Fruit fly (Drosophila melanogaster): Measurements from ENCODE around the gene strat.
A peak's percentile ranks its signal among the peaks of the same experiment; 100 is the strongest.

strat gene

dm6 chr2L:8311091-8311490, 9.0 kb upstream of the strat start, which contains the start of the genes CG7810 and CG7806 (continued):
- peak; percentile 89 for TF ChIP-seq Blimp-1 (GFP tag; optimal IDR thresholded peaks at IDR 0.05)
- peak; percentile 97 for TF ChIP-seq ci (GFP tag; IDR thresholded peaks at IDR 0.05)
- TF ChIP-seq sima (GFP tag; optimal IDR thresholded peaks at IDR 0.05) = peak; percentile 66
- TF ChIP-seq CG6272 (GFP tag; IDR thresholded peaks at IDR 0.05) = peak; percentile 69
- TF ChIP-seq CG7987 (GFP tag; optimal IDR thresholded peaks at IDR 0.05) = peak; percentile 40
- peak; percentile 30; the same call in 1 of the 2 replicates for TF ChIP-seq ro (GFP tag; IDR thresholded peaks at IDR 0.05)
- no peak for TF ChIP-seq h (optimal IDR thresholded peaks at IDR 0.05)
- TF ChIP-seq H15 (GFP tag; IDR thresholded peaks at IDR 0.05) = peak; percentile 86
- peak; percentile 84 for TF ChIP-seq CG33557 (GFP tag; optimal IDR thresholded peaks at IDR 0.05)
- peak; percentile 91 for TF ChIP-seq ken (GFP tag; IDR thresholded peaks at IDR 0.05)
- no peak for TF ChIP-seq abd-A (tag; optimal IDR thresholded peaks at IDR 0.05)
- peak; percentile 93 for TF ChIP-seq az2 (GFP tag; optimal IDR thresholded peaks at IDR 0.05)
- peak; percentile 72 for TF ChIP-seq CG1603 (tag; optimal IDR thresholded peaks at IDR 0.05)
- TF ChIP-seq CG18619 (GFP tag; optimal IDR thresholded peaks at IDR 0.05) = peak; percentile 84
- peak; percentile 56 for TF ChIP-seq Scr (GFP tag; IDR thresholded peaks at IDR 0.05; ENCODE audit: partially characterized antibody)
- peak; percentile 85 for TF ChIP-seq grau (tag; optimal IDR thresholded peaks at IDR 0.05)
- TF ChIP-seq salm (tag; optimal IDR thresholded peaks at IDR 0.05) = peak; percentile 89
- no peak for TF ChIP-seq oc (tag; optimal IDR thresholded peaks at IDR 0.05)
- TF ChIP-seq seq (GFP tag; IDR thresholded peaks at IDR 0.05) = peak; percentile 91
- peak; percentile 37 for TF ChIP-seq pros (GFP tag; optimal IDR thresholded peaks at IDR 0.05)
- no peak for TF ChIP-seq pita (GFP tag; optimal IDR thresholded peaks at IDR 0.05)
- TF ChIP-seq zen2 (GFP tag; IDR thresholded peaks at IDR 0.05; ENCODE audit: partially characterized antibody) = no peak
- TF ChIP-seq ato (GFP tag; IDR thresholded peaks at IDR 0.05; ENCODE audit: partially characterized antibody) = no peak
- peak; percentile 92 for TF ChIP-seq CG14710 (tag; optimal IDR thresholded peaks at IDR 0.05)
- peak; percentile 77 for TF ChIP-seq Myb (GFP tag; optimal IDR thresholded peaks at IDR 0.05)
- peak; percentile 48 for TF ChIP-seq Dref (GFP tag; IDR thresholded peaks at IDR 0.05)
- TF ChIP-seq Fer2 (tag; optimal IDR thresholded peaks at IDR 0.05) = peak; percentile 72
- TF ChIP-seq Dbx (GFP tag; IDR thresholded peaks at IDR 0.05) = peak; percentile 82
- TF ChIP-seq phol (tag; optimal IDR thresholded peaks at IDR 0.05) = peak; percentile 89
- TF ChIP-seq Max (GFP tag; optimal IDR thresholded peaks at IDR 0.05) = peak; percentile 86
- peak; percentile 86 for TF ChIP-seq Mad (GFP tag; optimal IDR thresholded peaks at IDR 0.05)
- TF ChIP-seq CG4404 (GFP tag; IDR thresholded peaks at IDR 0.05) = peak; percentile 60
- peak; percentile 72 for TF ChIP-seq Bdp1 (GFP tag; optimal IDR thresholded peaks at IDR 0.05)
- TF ChIP-seq CG7271 (tag; optimal IDR thresholded peaks at IDR 0.05) = peak; percentile 69
- TF ChIP-seq CG6791 (GFP tag; IDR thresholded peaks at IDR 0.05; ENCODE audit: partially characterized antibody) = 0 out of 3 replicates have a peak, but pooled peaks have one; percentile 5
- peak; percentile 82 for TF ChIP-seq org-1 (GFP tag; optimal IDR thresholded peaks at IDR 0.05)
- TF ChIP-seq tio (GFP tag; optimal IDR thresholded peaks at IDR 0.05) = no peak
- TF ChIP-seq nom (GFP tag; optimal IDR thresholded peaks at IDR 0.05) = peak; percentile 84
- TF ChIP-seq nerfin-2 (GFP tag; IDR thresholded peaks at IDR 0.05; ENCODE audit: partially characterized antibody) = no peak
- TF ChIP-seq CG7928 (GFP tag; optimal IDR thresholded peaks at IDR 0.05) = peak; percentile 9
- no peak for TF ChIP-seq Hey (tag; optimal IDR thresholded peaks at IDR 0.05)
- peak; percentile 89 for TF ChIP-seq CG13775 (GFP tag; optimal IDR thresholded peaks at IDR 0.05)
- TF ChIP-seq dimm (GFP tag; IDR thresholded peaks at IDR 0.05) = peak; percentile 76
- TF ChIP-seq CG5953 (GFP tag; IDR thresholded peaks at IDR 0.05) = peak; percentile 75; the same call in 1 of the 2 replicates
- peak; percentile 65 for TF ChIP-seq Adf1 (GFP tag; IDR thresholded peaks at IDR 0.05)
- TF ChIP-seq Bgb (GFP tag; IDR thresholded peaks at IDR 0.05; ENCODE audit: partially characterized antibody) = no peak
- TF ChIP-seq CG34422 (GFP tag; IDR thresholded peaks at IDR 0.05) = peak; percentile 94
- peak; percentile 75 for TF ChIP-seq cato (GFP tag; optimal IDR thresholded peaks at IDR 0.05; ENCODE audit: borderline replicate concordance)
- peak; percentile 87 for TF ChIP-seq CG9817 (tag; optimal IDR thresholded peaks at IDR 0.05)
- TF ChIP-seq CG3065 (GFP tag; optimal IDR thresholded peaks at IDR 0.05) = peak; percentile 78

All from whole organism, embryonic.